Fruit fly (Drosophila melanogaster) whole organism, embryonic: ENCODE measurements around the gene Agpat1.

Experiments used
- Ada2b ChIP-seq: fragments of 200-800 bp; sonication (Bioruptor generic); IDR thresholded peaks from 2 replicates; pipeline ENCODE4 v1.3.6; 2022; ENCODE audit warnings: missing biosample characterization, missing genetic modification characterization
- BtbVII ChIP-seq: fragments of 200-800 bp; sonication (Bioruptor generic); optimal IDR thresholded peaks from 3 replicates; lab custom pipeline; 2017; ENCODE audit warnings: missing biosample characterization, mild to moderate bottlenecking, missing genetic modification characterization
- C15 ChIP-seq: fragments of 200-800 bp; sonication (Bioruptor generic); IDR thresholded peaks from 3 replicates; pipeline ENCODE4 v1.3.6; 2022; ENCODE audit warnings: missing biosample characterization, missing genetic modification characterization
- CG10267 ChIP-seq: fragments of 200-800 bp; sonication (Bioruptor generic); optimal IDR thresholded peaks from 2 replicates; lab custom pipeline; 2018; ENCODE audit warnings: missing biosample characterization, mild to moderate bottlenecking, missing genetic modification characterization, moderate library complexity
- CG12236 ChIP-seq: fragments of 200-800 bp; sonication (Bioruptor generic); optimal IDR thresholded peaks from 2 replicates; lab custom pipeline; 2016; ENCODE audit warnings: missing biosample characterization, missing genetic modification characterization
- CG13624 ChIP-seq: fragments of 200-800 bp; sonication (Bioruptor generic); optimal IDR thresholded peaks from 2 replicates; lab custom pipeline; 2016; ENCODE audit warnings: missing biosample characterization, missing genetic modification characterization
- CG14014 ChIP-seq: fragments of 200-800 bp; sonication (Bioruptor generic); IDR thresholded peaks from 2 replicates; pipeline ENCODE4 v1.3.6; 2022; ENCODE audit warnings: missing biosample characterization, missing genetic modification characterization
- CG15073 ChIP-seq: fragments of 200-800 bp; sonication (Bioruptor generic); optimal IDR thresholded peaks from 2 replicates; lab custom pipeline; 2016; ENCODE audit warnings: missing biosample characterization, missing genetic modification characterization
- CG17328 ChIP-seq: fragments of 200-800 bp; sonication (Bioruptor generic); IDR thresholded peaks from 2 replicates; pipeline ENCODE4 v1.3.6; 2022; ENCODE audit warnings: missing biosample characterization, missing genetic modification characterization
- CG31224 ChIP-seq: fragments of 200-800 bp; sonication (Bioruptor generic); IDR thresholded peaks from 2 replicates; pipeline ENCODE4 v1.3.6; 2022; ENCODE audit warnings: missing biosample characterization, missing genetic modification characterization
- CG4328 ChIP-seq: fragments of 200-800 bp; sonication (Bioruptor generic); optimal IDR thresholded peaks from 3 replicates; lab custom pipeline; 2017; ENCODE audit warnings: missing biosample characterization, missing genetic modification reagents, missing genetic modification characterization
- CG4730 ChIP-seq: fragments of 200-800 bp; sonication (Bioruptor generic); IDR thresholded peaks from 2 replicates; pipeline ENCODE4 v1.3.6; 2022; ENCODE audit warnings: missing biosample characterization, missing genetic modification characterization
- CG6272 ChIP-seq: fragments of 200-800 bp; sonication (Bioruptor generic); IDR thresholded peaks from 2 replicates; pipeline ENCODE4 v1.3.6; 2022; ENCODE audit warnings: missing biosample characterization, missing genetic modification characterization
- CG6791 ChIP-seq: fragments of 200-800 bp; sonication (Bioruptor generic); IDR thresholded peaks from 3 replicates; pipeline ENCODE4 v1.3.6; 2022; ENCODE audit warnings: missing biosample characterization, missing genetic modification characterization; ENCODE audit not compliant: partially characterized antibody
- CG7963 ChIP-seq: fragments of 200-800 bp; sonication (Bioruptor generic); IDR thresholded peaks from 3 replicates; pipeline ENCODE4 v1.3.6; 2022; ENCODE audit warnings: missing biosample characterization, missing genetic modification characterization; ENCODE audit not compliant: partially characterized antibody
- CG8924 ChIP-seq: fragments of 200-800 bp; optimal IDR thresholded peaks from 3 replicates; lab custom pipeline; 2019; ENCODE audit warnings: missing biosample characterization, mild to moderate bottlenecking, missing genetic modification characterization, moderate library complexity
- CG8944 ChIP-seq: fragments of 200-800 bp; sonication (Bioruptor generic); optimal IDR thresholded peaks from 3 replicates; lab custom pipeline; 2016; ENCODE audit warnings: missing biosample characterization, missing genetic modification characterization
- CG9609 ChIP-seq: fragments of 200-800 bp; sonication (Bioruptor generic); optimal IDR thresholded peaks from 3 replicates; lab custom pipeline; 2016; ENCODE audit warnings: missing biosample characterization, missing genetic modification characterization
- Dek ChIP-seq: fragments of 200-800 bp; sonication (Bioruptor generic); optimal IDR thresholded peaks from 3 replicates; lab custom pipeline; 2019; ENCODE audit warnings: missing biosample characterization, mild to moderate bottlenecking, missing genetic modification characterization, moderate library complexity
- Fer1 ChIP-seq: fragments of 200-800 bp; sonication (Bioruptor generic); optimal IDR thresholded peaks from 2 replicates; lab custom pipeline; 2017; ENCODE audit warnings: missing biosample characterization, mild to moderate bottlenecking, missing genetic modification characterization
- H2.0 ChIP-seq: fragments of 200-800 bp; sonication (Bioruptor generic); IDR thresholded peaks from 2 replicates; pipeline ENCODE4 v1.3.6; 2022; ENCODE audit warnings: missing biosample characterization, missing genetic modification characterization
- Max ChIP-seq: fragments of 200-800 bp; sonication (Bioruptor generic); optimal IDR thresholded peaks from 2 replicates; lab custom pipeline; 2016; ENCODE audit warnings: missing biosample characterization, mild to moderate bottlenecking, missing genetic modification characterization
- Pdp1 ChIP-seq, 2 experiments: fragments of 200-800 bp; sonication (Bioruptor generic); optimal IDR thresholded peaks; 3 replicates each; lab custom pipeline; 2016; ENCODE audit warnings: missing biosample characterization in 2 of 2, missing genetic modification characterization in 2 of 2, mild to moderate bottlenecking in 1 of 2, moderate library complexity in 1 of 2
- TFAM ChIP-seq: fragments of 200-800 bp; sonication (Bioruptor generic); optimal IDR thresholded peaks from 2 replicates; lab custom pipeline; 2017; ENCODE audit warnings: missing biosample characterization, missing genetic modification characterization, inconsistent platforms
- Usf ChIP-seq: fragments of 200-800 bp; sonication (Bioruptor generic); optimal IDR thresholded peaks from 2 replicates; lab custom pipeline; 2017; ENCODE audit warnings: missing genotype, missing biosample characterization, missing genetic modification characterization
- Vsx1 ChIP-seq: fragments of 200-800 bp; sonication (Bioruptor generic); optimal IDR thresholded peaks from 2 replicates; lab custom pipeline; 2017; ENCODE audit warnings: missing biosample characterization, mild to moderate bottlenecking, missing genetic modification characterization, missing genetic modification reagents
- aop ChIP-seq: fragments of 200-800 bp; sonication (Bioruptor generic); IDR thresholded peaks from 2 replicates; pipeline ENCODE4 v1.3.6; 2022; ENCODE audit warnings: missing biosample characterization, missing genetic modification characterization
- chinmo ChIP-seq: fragments of 200-800 bp; sonication (Bioruptor generic); IDR thresholded peaks from 4 replicates; pipeline ENCODE4 v1.3.6; 2022; ENCODE audit warnings: missing biosample characterization, missing genetic modification characterization; ENCODE audit not compliant: partially characterized antibody
- chm ChIP-seq: fragments of 200-800 bp; sonication (Bioruptor generic); IDR thresholded peaks from 2 replicates; pipeline ENCODE4 v1.3.6; 2022; ENCODE audit warnings: missing biosample characterization, missing genetic modification characterization
- crol ChIP-seq: fragments of 200-800 bp; sonication (Bioruptor generic); IDR thresholded peaks from 2 replicates; pipeline ENCODE4 v1.3.6; 2022; ENCODE audit warnings: missing biosample characterization, missing genetic modification characterization
- dmrt11E ChIP-seq: fragments of 200-800 bp; sonication (Bioruptor generic); optimal IDR thresholded peaks from 3 replicates; lab custom pipeline; 2018; ENCODE audit warnings: missing biosample characterization, mild to moderate bottlenecking, missing genetic modification characterization, moderate library complexity
- dysf ChIP-seq: fragments of 200-800 bp; sonication (Bioruptor generic); IDR thresholded peaks from 3 replicates; pipeline ENCODE4 v1.3.6; 2022; ENCODE audit warnings: missing biosample characterization, missing genetic modification characterization
- esg ChIP-seq: fragments of 200-800 bp; sonication (Bioruptor generic); conservative IDR thresholded peaks from 2 replicates; pipeline ENCODE4 v1.3.6; 2022; ENCODE audit warnings: missing biosample characterization, missing genetic modification characterization
- fru ChIP-seq: fragments of >200 bp; optimal IDR thresholded peaks from 2 replicates; lab custom pipeline; 2017
- fu2 ChIP-seq: fragments of 200-800 bp; sonication (Bioruptor generic); optimal IDR thresholded peaks from 2 replicates; lab custom pipeline; 2016; ENCODE audit warnings: missing biosample characterization, missing genetic modification characterization
- grn ChIP-seq: fragments of 200-800 bp; sonication (Bioruptor generic); optimal IDR thresholded peaks from 3 replicates; lab custom pipeline; 2017; ENCODE audit warnings: missing biosample characterization, missing genetic modification characterization
- gro ChIP-seq: fragments of 200-800 bp; sonication (Bioruptor generic); optimal IDR thresholded peaks from 2 replicates; lab custom pipeline; 2016; ENCODE audit warnings: missing biosample characterization, missing genetic modification characterization
- ind ChIP-seq: fragments of 200-800 bp; sonication (Bioruptor generic); optimal IDR thresholded peaks from 3 replicates; lab custom pipeline; 2016; ENCODE audit warnings: missing biosample characterization, missing genetic modification characterization
- kni ChIP-seq: fragments of 200-800 bp; sonication (Bioruptor generic); optimal IDR thresholded peaks from 3 replicates; lab custom pipeline; 2017; ENCODE audit warnings: mild to moderate bottlenecking, missing biosample characterization, missing genetic modification reagents, missing genetic modification characterization
- nerfin-2 ChIP-seq: fragments of 200-800 bp; sonication (Bioruptor generic); IDR thresholded peaks from 2 replicates; pipeline ENCODE4 v1.3.6; 2022; ENCODE audit warnings: missing biosample characterization, missing genetic modification characterization; ENCODE audit not compliant: partially characterized antibody
- pzg ChIP-seq: fragments of 200-800 bp; sonication (Bioruptor generic); optimal IDR thresholded peaks from 3 replicates; lab custom pipeline; 2018; ENCODE audit warnings: missing biosample characterization, mild to moderate bottlenecking, missing genetic modification characterization, moderate library complexity
- salm ChIP-seq: fragments of 200-800 bp; sonication (Bioruptor generic); optimal IDR thresholded peaks from 2 replicates; lab custom pipeline; 2018; ENCODE audit warnings: missing biosample characterization, mild to moderate bottlenecking, missing genetic modification characterization
- schlank ChIP-seq: fragments of 200-800 bp; sonication (Bioruptor generic); optimal IDR thresholded peaks from 2 replicates; lab custom pipeline; 2018; ENCODE audit warnings: missing biosample characterization, mild to moderate bottlenecking, missing genetic modification characterization
- sna ChIP-seq: fragments of 200-800 bp; sonication (Bioruptor generic); IDR thresholded peaks from 2 replicates; pipeline ENCODE4 v1.3.6; 2022; ENCODE audit warnings: missing biosample characterization, missing genetic modification characterization; ENCODE audit not compliant: partially characterized antibody
- sqz ChIP-seq: fragments of 200-800 bp; sonication (Bioruptor generic); optimal IDR thresholded peaks from 3 replicates; lab custom pipeline; 2018; ENCODE audit warnings: missing biosample characterization, mild to moderate bottlenecking, missing genetic modification characterization
- sr ChIP-seq: fragments of 200-800 bp; sonication (Bioruptor generic); IDR thresholded peaks from 3 replicates; pipeline ENCODE4 v1.3.6; 2022; ENCODE audit warnings: missing biosample characterization, missing genetic modification characterization
- tap ChIP-seq: fragments of 200-800 bp; optimal IDR thresholded peaks from 3 replicates; lab custom pipeline; 2019; ENCODE audit warnings: missing biosample characterization, mild to moderate bottlenecking, missing genetic modification characterization, moderate library complexity
- ttk ChIP-seq: fragments of 200-800 bp; sonication (Bioruptor generic); IDR thresholded peaks from 2 replicates; pipeline ENCODE4 v2.1.2; 2022; ENCODE audit warnings: missing biosample characterization, missing genetic modification characterization
- unpg ChIP-seq: fragments of 200-800 bp; sonication (Bioruptor generic); optimal IDR thresholded peaks from 3 replicates; lab custom pipeline; 2018; ENCODE audit warnings: missing biosample characterization, mild to moderate bottlenecking, missing genetic modification characterization, moderate library complexity
- zf30C ChIP-seq: fragments of 200-800 bp; sonication (Bioruptor generic); optimal IDR thresholded peaks from 3 replicates; lab custom pipeline; 2018; ENCODE audit warnings: missing biosample characterization, mild to moderate bottlenecking, missing genetic modification characterization

Gene Agpat1

DNA sequence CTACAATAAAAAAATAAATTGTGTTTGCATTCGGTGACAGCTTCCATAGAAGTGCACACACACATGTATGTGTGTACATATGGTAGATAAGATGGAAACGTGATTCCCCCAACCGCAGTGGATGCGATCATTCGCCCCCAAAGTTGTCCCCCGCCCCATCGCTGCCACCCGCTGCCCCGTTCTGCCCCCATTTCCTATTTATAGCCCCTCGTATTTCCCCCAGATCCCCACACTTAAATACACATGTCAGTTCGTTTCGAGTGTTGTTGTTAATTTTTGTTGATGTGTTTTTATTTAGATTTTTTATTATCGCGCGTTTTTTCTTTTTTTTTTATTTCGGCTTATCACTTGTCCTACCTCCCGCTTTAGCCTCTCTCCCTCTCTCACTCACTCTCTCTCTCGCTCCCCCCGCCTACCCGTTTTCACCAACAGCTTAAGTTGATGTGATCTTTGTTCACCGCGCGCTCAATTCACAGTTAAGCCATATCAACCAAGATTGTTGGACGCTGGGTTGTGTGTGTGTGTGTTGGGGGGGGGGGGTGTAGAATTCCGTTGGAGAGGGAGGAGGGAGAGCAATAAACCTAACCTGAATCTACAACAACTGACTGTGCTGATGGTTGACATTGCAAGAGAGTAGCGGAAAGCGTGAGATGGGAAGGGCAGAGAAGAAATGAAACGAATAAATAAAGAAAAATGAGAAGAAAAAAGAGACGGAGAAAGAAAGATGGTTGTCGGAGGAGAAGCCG lies 11.3 kb upstream of the Agpat1 start (continued):
- TF ChIP-seq sqz, result peak; percentile 95
- no peak for TF ChIP-seq BtbVII
- TF ChIP-seq C15 (GFP tag; lab: Robert Waterston, UW), result no peak
- TF ChIP-seq chm (GFP tag; lab: Robert Waterston, UW), result 0 out of 2 replicates have a peak, but pooled peaks have one; percentile 31
- TF ChIP-seq CG14014 (GFP tag; lab: Robert Waterston, UW), result peak; percentile 27; the same call in 1 of the 2 replicates
- no peak for TF ChIP-seq CG4328
- no peak for TF ChIP-seq schlank (tag; lab: Kevin White, UChicago)
- TF ChIP-seq sr (GFP tag; lab: Robert Waterston, UW), result peak; percentile 59; the same call in 1 of the 3 replicates
- TF ChIP-seq CG17328 (GFP tag; lab: Robert Waterston, UW), result no peak
- 0 out of 2 replicates have a peak, but pooled peaks have one; percentile 9 for TF ChIP-seq ttk (GFP tag; lab: Robert Waterston, UW)
- TF ChIP-seq ind (GFP tag; lab: Kevin White, UChicago), result no peak
- peak; percentile 39; the same call in 1 of the 3 replicates for TF ChIP-seq dysf
- no peak for TF ChIP-seq CG15073 (GFP tag; lab: Kevin White, UChicago)
- no peak for TF ChIP-seq CG7963
- TF ChIP-seq fru (lab: Kevin White, UChicago), result no peak
- no peak for TF ChIP-seq Pdp1 (GFP tag; optimal IDR thresholded peaks at IDR 0.05; lab: Kevin White, UChicago)
- no peak for TF ChIP-seq CG13624 (GFP tag; lab: Kevin White, UChicago)
- TF ChIP-seq zf30C (GFP tag; lab: Kevin White, UChicago), result no peak
- TF ChIP-seq H2.0 (GFP tag; lab: Robert Waterston, UW), result peak; percentile 48; the same call in 1 of the 2 replicates
- TF ChIP-seq grn (GFP tag; lab: Kevin White, UChicago), result peak; percentile 81
- no peak for TF ChIP-seq fu2 (GFP tag; lab: Kevin White, UChicago)
- TF ChIP-seq Vsx1 (GFP tag; lab: Kevin White, UChicago), result no peak
- no peak for TF ChIP-seq nerfin-2 (GFP tag; lab: Robert Waterston, UW)
- TF ChIP-seq aop (GFP tag; lab: Robert Waterston, UW), result no peak
- TF ChIP-seq CG9609, result no peak
- no peak for TF ChIP-seq Ada2b (GFP tag; lab: Robert Waterston, UW)
- no peak for TF ChIP-seq sna (GFP tag; lab: Robert Waterston, UW)
- no peak for TF ChIP-seq CG31224 (GFP tag; lab: Robert Waterston, UW)
- TF ChIP-seq esg, result no peak
- no peak for TF ChIP-seq tap (tag; lab: Kevin White, UChicago)
- TF ChIP-seq salm (tag; lab: Kevin White, UChicago), result peak; percentile 9
- TF ChIP-seq Fer1, result no peak
- peak; percentile 99 for TF ChIP-seq crol (GFP tag; lab: Robert Waterston, UW)
- TF ChIP-seq Max (GFP tag; lab: Kevin White, UChicago), result no peak
- no peak for TF ChIP-seq Dek (tag; lab: Kevin White, UChicago)
- TF ChIP-seq CG6272 (GFP tag; lab: Robert Waterston, UW), result no peak
- no peak for TF ChIP-seq gro (GFP tag; lab: Kevin White, UChicago)
- TF ChIP-seq CG6791 (GFP tag; lab: Robert Waterston, UW), result no peak
- no peak for TF ChIP-seq CG4730 (GFP tag; lab: Robert Waterston, UW)
- TF ChIP-seq chinmo (GFP tag; lab: Robert Waterston, UW), result 0 out of 4 replicates have a peak, but pooled peaks have one; percentile 79
- TF ChIP-seq CG8924 (tag; lab: Kevin White, UChicago), result no peak
- no peak for TF ChIP-seq unpg (GFP tag; lab: Kevin White, UChicago)
- TF ChIP-seq CG12236 (GFP tag; lab: Kevin White, UChicago), result no peak
- no peak for TF ChIP-seq pzg (GFP tag; lab: Kevin White, UChicago)
- no peak for TF ChIP-seq TFAM (GFP tag; lab: Kevin White, UChicago)
- no peak for TF ChIP-seq CG10267 (tag; lab: Kevin White, UChicago)
- no peak for TF ChIP-seq Usf
- peak; percentile 91 for TF ChIP-seq kni (GFP tag; lab: Kevin White, UChicago)
- TF ChIP-seq dmrt11E (tag; lab: Kevin White, UChicago), result no peak
- TF ChIP-seq CG8944 (GFP tag; lab: Kevin White, UChicago), result no peak
